Fruit fly (Drosophila melanogaster): ENCODE results near the gene EloA.
A peak's percentile ranks its signal among the peaks of the same experiment; 100 is the strongest.

Gene EloA

dm6 chr3R:23303297-23303696, 51.9 kb downstream of the EloA start (continued):
- TF ChIP-seq CG4820 (GFP tag; optimal IDR thresholded peaks at IDR 0.05) (peak; percentile 8), Optix (GFP tag; IDR thresholded peaks at IDR 0.05) (no peak)
